Worm (Caenorhabditis elegans) whole organism, mixed stage, embryonic: ENCODE data around the gene pqn-10.

Source experiments
- M03D4.4 ChIP-seq: sonication (generic microtip); optimal IDR thresholded peaks from 2 replicates; lab custom pipeline; 2017; ENCODE audit warnings: mild to moderate bottlenecking, missing genetic modification characterization, missing compliant biosample characterization
- bed-3 ChIP-seq: fragments of 200-800 bp; sonication (Bioruptor generic); optimal IDR thresholded peaks from 3 replicates; lab custom pipeline; 2018; ENCODE audit warnings: mild to moderate bottlenecking, missing genetic modification characterization, moderate library complexity, missing compliant biosample characterization
- blmp-1 ChIP-seq: fragments of 150-350 bp; optimal IDR thresholded peaks from 2 replicates; lab custom pipeline; 2014; ENCODE audit warnings: missing biosample characterization, missing genetic modification characterization
- ceh-39 ChIP-seq: fragments of 150-350 bp; optimal IDR thresholded peaks from 2 replicates; lab custom pipeline; 2014; ENCODE audit warnings: missing biosample characterization, missing genetic modification characterization
- ceh-43 ChIP-seq: fragments of 200-800 bp; sonication (Bioruptor generic); optimal IDR thresholded peaks from 2 replicates; lab custom pipeline; 2018; ENCODE audit warnings: mild to moderate bottlenecking, missing genetic modification characterization, moderate library complexity, missing compliant biosample characterization
- ceh-83 ChIP-seq: fragments of 200-800 bp; sonication (Bioruptor generic); optimal IDR thresholded peaks from 2 replicates; lab custom pipeline; 2018; ENCODE audit warnings: mild to moderate bottlenecking, missing genetic modification characterization, missing compliant biosample characterization
- ces-1 ChIP-seq: fragments of 150-350 bp; optimal IDR thresholded peaks from 2 replicates; lab custom pipeline; 2014; ENCODE audit warnings: missing biosample characterization, missing genetic modification reagents, missing genetic modification characterization
- cnd-1 ChIP-seq: fragments of 200-800 bp; sonication (Bioruptor generic); optimal IDR thresholded peaks from 2 replicates; lab custom pipeline; 2018; ENCODE audit warnings: mild to moderate bottlenecking, missing genetic modification characterization, missing compliant biosample characterization
- drap-1 ChIP-seq: fragments of 200-800 bp; sonication (Bioruptor generic); optimal IDR thresholded peaks from 3 replicates; lab custom pipeline; 2018; ENCODE audit warnings: mild to moderate bottlenecking, missing genetic modification characterization, missing compliant biosample characterization
- elt-1 ChIP-seq: sonication (generic microtip); optimal IDR thresholded peaks from 2 replicates; lab custom pipeline; 2017; ENCODE audit warnings: missing genetic modification characterization, mild to moderate bottlenecking, missing compliant biosample characterization, antibody characterized with exemption, moderate library complexity, borderline replicate concordance; ENCODE audit not compliant: insufficient read depth
- elt-3 ChIP-seq: fragments of 150-350 bp; optimal IDR thresholded peaks from 2 replicates; lab custom pipeline; 2014; ENCODE audit warnings: missing biosample characterization, missing genetic modification characterization
- flh-1 ChIP-seq: fragments of 200-800 bp; sonication (Bioruptor generic); optimal IDR thresholded peaks from 2 replicates; lab custom pipeline; 2018; ENCODE audit warnings: mild to moderate bottlenecking, missing genetic modification characterization, moderate library complexity, missing compliant biosample characterization
- hlh-1 ChIP-seq: fragments of 150-350 bp; optimal IDR thresholded peaks from 2 replicates; lab custom pipeline; 2014; ENCODE audit warnings: missing biosample characterization, missing genetic modification reagents, missing genetic modification characterization
- lin-13 ChIP-seq: fragments of 150-350 bp; optimal IDR thresholded peaks from 2 replicates; lab custom pipeline; 2014; ENCODE audit warnings: missing biosample characterization, missing genetic modification characterization
- lin-32 ChIP-seq: fragments of 200-800 bp; sonication (Bioruptor generic); optimal IDR thresholded peaks from 2 replicates; lab custom pipeline; 2018; ENCODE audit warnings: mild to moderate bottlenecking, missing genetic modification characterization, missing compliant biosample characterization
- lsy-2 ChIP-seq: fragments of 150-350 bp; optimal IDR thresholded peaks from 2 replicates; lab custom pipeline; 2014; ENCODE audit warnings: missing biosample characterization, missing genetic modification characterization
- mab-5 ChIP-seq: fragments of 150-350 bp; optimal IDR thresholded peaks from 2 replicates; lab custom pipeline; 2014; ENCODE audit warnings: missing biosample characterization, missing genetic modification characterization
- mep-1 ChIP-seq: fragments of 150-350 bp; optimal IDR thresholded peaks from 2 replicates; lab custom pipeline; 2017; ENCODE audit warnings: missing biosample characterization, missing genetic modification reagents, missing genetic modification characterization, inconsistent platforms
- mls-2 ChIP-seq: sonication (generic microtip); optimal IDR thresholded peaks from 2 replicates; lab custom pipeline; 2016; ENCODE audit warnings: mild to moderate bottlenecking, missing genetic modification characterization, moderate library complexity, missing compliant biosample characterization
- nhr-12 ChIP-seq: fragments of 150-350 bp; optimal IDR thresholded peaks from 2 replicates; lab custom pipeline; 2014; ENCODE audit warnings: missing biosample characterization, missing genetic modification characterization
- nhr-2 ChIP-seq: fragments of 150-350 bp; optimal IDR thresholded peaks from 2 replicates; lab custom pipeline; 2014; ENCODE audit warnings: missing biosample characterization, missing genetic modification characterization
- nhr-237 ChIP-seq: fragments of 150-350 bp; optimal IDR thresholded peaks from 2 replicates; lab custom pipeline; 2014; ENCODE audit warnings: missing biosample characterization, missing genetic modification characterization
- nhr-76 ChIP-seq: sonication (generic microtip); optimal IDR thresholded peaks from 2 replicates; lab custom pipeline; 2017; ENCODE audit warnings: missing biosample characterization, missing genetic modification characterization
- pha-4 ChIP-seq: fragments of 150-350 bp; optimal IDR thresholded peaks from 2 replicates; lab custom pipeline; 2018; ENCODE audit warnings: missing biosample characterization, missing genetic modification reagents, missing genetic modification characterization
- sem-2 ChIP-seq: fragments of 200-800 bp; sonication (Bioruptor generic); optimal IDR thresholded peaks from 2 replicates; lab custom pipeline; 2018; ENCODE audit warnings: mild to moderate bottlenecking, missing genetic modification characterization, missing compliant biosample characterization
- snpc-4 ChIP-seq: fragments of 150-350 bp; optimal IDR thresholded peaks from 2 replicates; lab custom pipeline; 2014; ENCODE audit warnings: missing biosample characterization, missing genetic modification characterization
- sptf-1 ChIP-seq: sonication (generic microtip); optimal IDR thresholded peaks from 2 replicates; lab custom pipeline; 2017; ENCODE audit warnings: mild to moderate bottlenecking, missing genetic modification characterization, moderate library complexity, missing compliant biosample characterization
- tbx-8 ChIP-seq: fragments of 200-800 bp; sonication (Bioruptor generic); optimal IDR thresholded peaks from 2 replicates; lab custom pipeline; 2018; ENCODE audit warnings: mild to moderate bottlenecking, missing genetic modification characterization, moderate library complexity, missing compliant biosample characterization
- unc-120 ChIP-seq: sonication (generic microtip); optimal IDR thresholded peaks from 2 replicates; lab custom pipeline; 2017; ENCODE audit warnings: missing genetic modification characterization, missing compliant biosample characterization; ENCODE audit not compliant: poor library complexity, severe bottlenecking
- ztf-11 ChIP-seq: fragments of 150-350 bp; optimal IDR thresholded peaks from 2 replicates; lab custom pipeline; 2014; ENCODE audit warnings: missing biosample characterization, missing genetic modification characterization

Gene pqn-10

ce11 chrIII:6499102-6499501 is 28.9 kb upstream of the pqn-10 start:
- TF ChIP-seq lin-32 (GFP tag; lab: Kevin White, UChicago) (no peak), sem-2 (GFP tag; lab: Kevin White, UChicago) (no peak), ceh-39 (tag; lab: Kevin White, UChicago) (no peak), ces-1 (GFP tag; lab: Kevin White, UChicago) (no peak), nhr-76 (tag; lab: Kevin White, UChicago) (no peak), mab-5 (tag; lab: Kevin White, UChicago) (no peak), ceh-43 (GFP tag; lab: Kevin White, UChicago) (no peak), flh-1 (GFP tag; lab: Kevin White, UChicago) (no peak), blmp-1 (tag; lab: Kevin White, UChicago) (no peak), mls-2 (no peak)

ce11 chrIII:6500032-6500564 is 27.9 kb upstream of the pqn-10 start, which contains the start of gene F23F12.3:
TSS of gene F23F12.3 (plus strand) at chrIII:6500514.
- no peak for TF ChIP-seq sptf-1 (tag; lab: Kevin White, UChicago)
- TF ChIP-seq snpc-4 (tag; lab: Kevin White, UChicago) = no peak
- no peak for TF ChIP-seq lsy-2
- no peak for TF ChIP-seq blmp-1 (tag; lab: Kevin White, UChicago)
- TF ChIP-seq M03D4.4 (tag; lab: Kevin White, UChicago) = no peak
- TF ChIP-seq pha-4 (tag; lab: Kevin White, UChicago) = no peak
- TF ChIP-seq drap-1 (GFP tag; lab: Kevin White, UChicago) = no peak
- no peak for TF ChIP-seq mab-5 (tag; lab: Kevin White, UChicago)
- TF ChIP-seq hlh-1 (tag; lab: Kevin White, UChicago) = no peak
- TF ChIP-seq ceh-39 (tag; lab: Kevin White, UChicago) = no peak

- no peak for TF ChIP-seq sem-2 (GFP tag; lab: Kevin White, UChicago)
- TF ChIP-seq unc-120 (tag; lab: Kevin White, UChicago) = no peak
- no peak for TF ChIP-seq nhr-2
- no peak for TF ChIP-seq bed-3 (GFP tag; lab: Kevin White, UChicago)
These were observed 20.2 kb upstream of the pqn-10 start, which contains the start of gene F23F12.12 for ce11 chrIII:6507832-6508231. TSS of gene F23F12.12 (plus strand) at chrIII:6508132.

- TF ChIP-seq ces-1 (GFP tag; lab: Kevin White, UChicago) (no peak), ceh-39 (tag; lab: Kevin White, UChicago) (no peak), elt-3 (no peak), flh-1 (GFP tag; lab: Kevin White, UChicago) (no peak), mep-1 (tag; lab: Kevin White, UChicago) (no peak), nhr-2 (no peak), lin-13 (no peak), drap-1 (GFP tag; lab: Kevin White, UChicago) (no peak), ceh-83 (GFP tag; lab: Kevin White, UChicago) (no peak), tbx-8 (GFP tag; lab: Kevin White, UChicago) (no peak), nhr-12 (tag; lab: Kevin White, UChicago) (no peak), ztf-11 (tag; lab: Kevin White, UChicago) (no peak), cnd-1 (tag; lab: Kevin White, UChicago) (no peak), ceh-43 (GFP tag; lab: Kevin White, UChicago) (no peak), sptf-1 (tag; lab: Kevin White, UChicago) (no peak), unc-120 (tag; lab: Kevin White, UChicago) (no peak), pha-4 (tag; lab: Kevin White, UChicago) (no peak)
These were observed 19.7 kb upstream of the pqn-10 start for ce11 chrIII:6508327-6508726.

ce11 chrIII:6509301-6509700 is 18.7 kb upstream of the pqn-10 start:
- TF ChIP-seq ceh-39 (tag; lab: Kevin White, UChicago) = no peak
- TF ChIP-seq ces-1 (GFP tag; lab: Kevin White, UChicago) = no peak
- no peak for TF ChIP-seq ztf-11 (tag; lab: Kevin White, UChicago)
- no peak for TF ChIP-seq tbx-8 (GFP tag; lab: Kevin White, UChicago)
- TF ChIP-seq hlh-1 (tag; lab: Kevin White, UChicago) = no peak
- no peak for TF ChIP-seq snpc-4 (tag; lab: Kevin White, UChicago)
- TF ChIP-seq sem-2 (GFP tag; lab: Kevin White, UChicago) = no peak
- no peak for TF ChIP-seq lsy-2
- TF ChIP-seq mab-5 (tag; lab: Kevin White, UChicago) = no peak
- no peak for TF ChIP-seq nhr-12 (tag; lab: Kevin White, UChicago)
- no peak for TF ChIP-seq elt-3
- no peak for TF ChIP-seq nhr-237 (tag; lab: Kevin White, UChicago)
- TF ChIP-seq mls-2 = no peak
- no peak for TF ChIP-seq nhr-2
- no peak for TF ChIP-seq elt-1 (tag; lab: Kevin White, UChicago)
- TF ChIP-seq ceh-83 (GFP tag; lab: Kevin White, UChicago) = no peak
